Fruit fly (Drosophila melanogaster) whole organism, pupa: ENCODE data around the gene CG43336.

Experiments
- CG10348 ChIP-seq: fragments of 200-800 bp; sonication (Bioruptor generic); IDR thresholded peaks from 2 replicates; pipeline ENCODE4 v1.3.6; 2022; ENCODE audit warnings: missing biosample characterization, missing genetic modification characterization
- CG12605 ChIP-seq: fragments of 200-800 bp; sonication (Bioruptor generic); IDR thresholded peaks from 2 replicates; pipeline ENCODE4 v1.3.6; 2022; ENCODE audit warnings: missing biosample characterization, missing genetic modification characterization
- CG13204 ChIP-seq: fragments of 200-800 bp; sonication (Bioruptor generic); optimal IDR thresholded peaks from 2 replicates; lab custom pipeline; 2018; ENCODE audit warnings: missing biosample characterization, mild to moderate bottlenecking, missing genetic modification characterization, moderate library complexity
- CG15710 ChIP-seq: fragments of 200-800 bp; sonication (Bioruptor generic); optimal IDR thresholded peaks from 2 replicates; lab custom pipeline; 2018; ENCODE audit warnings: missing biosample characterization, mild to moderate bottlenecking, missing genetic modification characterization, moderate library complexity
- CG32121 ChIP-seq: fragments of 200-800 bp; sonication (Bioruptor generic); IDR thresholded peaks from 2 replicates; pipeline ENCODE4 v1.3.6; 2022; ENCODE audit warnings: missing biosample characterization, missing genetic modification characterization
- CG34367 ChIP-seq: fragments of 200-800 bp; sonication (Bioruptor generic); optimal IDR thresholded peaks from 2 replicates; lab custom pipeline; 2018; ENCODE audit warnings: missing biosample characterization, mild to moderate bottlenecking, missing genetic modification characterization
- CG8301 ChIP-seq: fragments of 200-800 bp; sonication (Bioruptor generic); optimal IDR thresholded peaks from 2 replicates; lab custom pipeline; 2018; ENCODE audit warnings: missing biosample characterization, mild to moderate bottlenecking, missing genetic modification characterization
- EcR ChIP-seq: fragments of 200-800 bp; sonication (Bioruptor generic); optimal IDR thresholded peaks from 3 replicates; lab custom pipeline; 2019; ENCODE audit warnings: missing biosample characterization, missing genetic modification characterization, mild to moderate bottlenecking, moderate library complexity, missing genetic modification reagents
- Ets98B ChIP-seq: fragments of 200-800 bp; sonication (Bioruptor generic); IDR thresholded peaks from 2 replicates; pipeline ENCODE4 v1.3.6; 2022; ENCODE audit warnings: missing biosample characterization, missing genetic modification characterization
- fd96Ca ChIP-seq: fragments of 200-800 bp; sonication (Bioruptor generic); IDR thresholded peaks from 3 replicates; pipeline ENCODE4 v1.3.6; 2022; ENCODE audit warnings: missing biosample characterization, missing genetic modification characterization
- gl ChIP-seq: fragments of 200-800 bp; sonication (Bioruptor generic); optimal IDR thresholded peaks from 2 replicates; lab custom pipeline; 2018; ENCODE audit warnings: missing biosample characterization, mild to moderate bottlenecking, missing genetic modification characterization

DNA sequence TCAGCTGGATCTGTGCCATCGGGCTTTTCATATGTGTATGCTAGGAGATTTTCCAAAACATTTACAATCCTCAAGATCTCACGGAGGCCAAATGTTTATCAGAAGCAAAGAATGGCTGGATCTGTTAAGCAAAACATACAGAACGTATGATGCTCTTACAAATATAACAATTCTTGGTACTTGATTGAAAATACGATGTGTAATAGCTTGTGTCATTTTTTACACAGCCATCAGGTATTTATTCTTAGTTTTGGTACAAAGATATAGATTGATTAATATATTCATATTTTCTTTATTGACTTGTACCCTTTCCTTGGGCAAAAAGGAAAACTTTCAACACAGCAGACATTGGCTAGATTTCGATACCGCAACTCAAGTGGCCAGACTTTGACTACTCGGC is 9.0 kb upstream of the CG43336 start:
- TF ChIP-seq CG10348 (GFP tag; lab: Robert Waterston, UW), result no peak
- no peak for TF ChIP-seq Ets98B (GFP tag; lab: Robert Waterston, UW)
- TF ChIP-seq CG13204 (GFP tag; lab: Kevin White, UChicago), result no peak
- TF ChIP-seq CG34367 (tag; lab: Kevin White, UChicago), result no peak
- TF ChIP-seq gl (tag; lab: Kevin White, UChicago), result no peak
- no peak for TF ChIP-seq fd96Ca (GFP tag; lab: Robert Waterston, UW)
- no peak for TF ChIP-seq CG8301 (tag; lab: Kevin White, UChicago)
- no peak for TF ChIP-seq EcR (GFP tag; lab: Kevin White, UChicago)
- TF ChIP-seq CG32121 (GFP tag; lab: Robert Waterston, UW), result no peak
- no peak for TF ChIP-seq CG15710 (tag; lab: Kevin White, UChicago)
- TF ChIP-seq CG12605 (GFP tag; lab: Robert Waterston, UW), result no peak
